Worm (Caenorhabditis elegans) whole organism, L2 larva: ENCODE data around the gene B0507.8.
A peak's percentile ranks its signal among the peaks of the same experiment; 100 is the strongest.
"Not testable (repeated sequence)": the region's sequence is repeated elsewhere in the genome, so short reads cannot be mapped to it uniquely, and the experiment has no call there.

Experiments used
- ZK546.5 ChIP-seq: sonication (generic microtip); optimal IDR thresholded peaks from 2 replicates; lab custom pipeline; 2017; ENCODE audit warnings: missing biosample characterization, missing genetic modification characterization
- alr-1 ChIP-seq: fragments of 150-350 bp; optimal IDR thresholded peaks from 2 replicates; lab custom pipeline; 2014; ENCODE audit warnings: missing biosample characterization, missing genetic modification characterization
- aly-2 ChIP-seq: fragments of 150-350 bp; optimal IDR thresholded peaks from 2 replicates; lab custom pipeline; 2014; ENCODE audit warnings: missing biosample characterization, missing genetic modification characterization
- ama-1 ChIP-seq: fragments of 150-350 bp; optimal IDR thresholded peaks from 2 replicates; lab custom pipeline; 2018; ENCODE audit warnings: inconsistent platforms
- blmp-1 ChIP-seq: sonication (generic microtip); optimal IDR thresholded peaks from 2 replicates; lab custom pipeline; 2017; ENCODE audit warnings: missing genetic modification characterization, mild to moderate bottlenecking, missing compliant biosample characterization, antibody characterized with exemption, moderate library complexity; ENCODE audit not compliant: insufficient read depth
- ceh-16 ChIP-seq: fragments of 150-350 bp; optimal IDR thresholded peaks from 2 replicates; lab custom pipeline; 2014; ENCODE audit warnings: missing biosample characterization, missing genetic modification characterization
- crh-2 ChIP-seq: sonication (generic microtip); optimal IDR thresholded peaks from 2 replicates; lab custom pipeline; 2017; ENCODE audit warnings: missing biosample characterization, missing genetic modification characterization
- egl-27 ChIP-seq: sonication (generic microtip); optimal IDR thresholded peaks from 3 replicates; lab custom pipeline; 2017; ENCODE audit warnings: missing biosample characterization, missing genetic modification reagents, missing genetic modification characterization
- fos-1 ChIP-seq: fragments of 150-350 bp; optimal IDR thresholded peaks from 2 replicates; lab custom pipeline; 2014; ENCODE audit warnings: missing biosample characterization, missing genetic modification characterization
- lin-11 ChIP-seq: fragments of 150-350 bp; sonication (generic microtip); optimal IDR thresholded peaks from 2 replicates; lab custom pipeline; 2014; ENCODE audit warnings: missing biosample characterization, missing genetic modification characterization, inconsistent platforms, mixed read lengths
- lin-39 ChIP-seq: fragments of 150-350 bp; optimal IDR thresholded peaks from 2 replicates; lab custom pipeline; 2014; ENCODE audit warnings: missing biosample characterization, missing genetic modification reagents, missing genetic modification characterization
- mdl-1 ChIP-seq, 2 experiments: fragments of 150-350 bp in 1 of 2; sonication (generic microtip) in 1 of 2; optimal IDR thresholded peaks; 2 replicates each; lab custom pipeline; 2017; ENCODE audit warnings: missing biosample characterization in 2 of 2, missing genetic modification characterization in 2 of 2
- nhr-10 ChIP-seq: sonication (generic microtip); optimal IDR thresholded peaks from 2 replicates; lab custom pipeline; 2017; ENCODE audit warnings: missing biosample characterization, missing genetic modification characterization
- nhr-12 ChIP-seq: fragments of 150-350 bp; optimal IDR thresholded peaks from 2 replicates; lab custom pipeline; 2014; ENCODE audit warnings: missing biosample characterization, missing genetic modification characterization
- nhr-21 ChIP-seq: fragments of 150-350 bp; optimal IDR thresholded peaks from 2 replicates; lab custom pipeline; 2014; ENCODE audit warnings: missing biosample characterization, missing genetic modification characterization
- nhr-25 ChIP-seq: fragments of 150-350 bp; sonication (generic microtip); optimal IDR thresholded peaks from 3 replicates; lab custom pipeline; 2014; ENCODE audit warnings: missing biosample characterization, missing genetic modification characterization
- nhr-77 ChIP-seq: fragments of 150-350 bp; optimal IDR thresholded peaks from 2 replicates; lab custom pipeline; 2014; ENCODE audit warnings: missing biosample characterization, missing genetic modification characterization
- skn-1 ChIP-seq: sonication (generic microtip); optimal IDR thresholded peaks from 2 replicates; lab custom pipeline; 2017; ENCODE audit warnings: missing biosample characterization, missing genetic modification characterization
- sma-3 ChIP-seq: sonication (generic microtip); optimal IDR thresholded peaks from 2 replicates; lab custom pipeline; 2016; ENCODE audit warnings: missing genetic modification reagents, missing genetic modification characterization, missing compliant biosample characterization
- sma-9 ChIP-seq, 2 experiments: fragments of 150-350 bp in 1 of 2; sonication (generic microtip) in 1 of 2; optimal IDR thresholded peaks; 2 replicates each; lab custom pipeline; 2014 to 2016; ENCODE audit warnings: missing genetic modification characterization in 2 of 2, mild to moderate bottlenecking in 1 of 2, missing biosample characterization in 1 of 2, missing compliant biosample characterization in 1 of 2, missing genetic modification reagents in 1 of 2, moderate library complexity in 1 of 2
- unc-39 ChIP-seq: fragments of 150-350 bp; optimal IDR thresholded peaks from 2 replicates; lab custom pipeline; 2014; ENCODE audit warnings: missing biosample characterization, missing genetic modification characterization
- unc-62 ChIP-seq: fragments of 150-350 bp; optimal IDR thresholded peaks from 2 replicates; lab custom pipeline; 2014; ENCODE audit warnings: missing biosample characterization, missing genetic modification reagents, missing genetic modification characterization
- zag-1 ChIP-seq: fragments of 150-350 bp; optimal IDR thresholded peaks from 2 replicates; lab custom pipeline; 2014; ENCODE audit warnings: missing biosample characterization, missing genetic modification characterization
- ztf-1 ChIP-seq: fragments of 200-800 bp; sonication (Bioruptor generic); conservative IDR thresholded peaks from 2 replicates; pipeline ENCODE4 v1.3.6; 2022; ENCODE audit warnings: missing genetic modification characterization, missing compliant biosample characterization
- ztf-11 ChIP-seq: sonication (generic microtip); optimal IDR thresholded peaks from 2 replicates; lab custom pipeline; 2017; ENCODE audit warnings: missing biosample characterization, missing genetic modification characterization

The B0507.8 gene

DNA sequence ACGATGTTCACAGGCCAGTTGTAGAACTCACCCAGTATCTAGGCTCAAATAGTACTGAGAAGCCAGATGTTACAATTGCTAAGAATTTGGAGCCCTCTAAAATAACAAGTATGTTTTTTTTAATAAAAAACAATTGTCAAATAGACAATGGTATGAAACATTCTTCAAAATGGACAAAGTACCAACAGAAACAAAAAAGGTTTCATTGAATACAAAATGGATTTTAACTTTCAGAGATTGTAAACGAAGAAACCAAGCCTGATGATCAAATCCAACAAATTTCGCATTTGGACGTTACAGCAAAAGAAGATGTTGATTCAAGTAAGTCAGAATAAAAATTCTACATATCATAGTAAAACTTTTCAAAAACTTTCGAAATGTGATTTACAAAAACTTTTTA, 35.7 kb downstream of the B0507.8 start, which contains the start of gene ZC196.9:
TSS of gene ZC196.9 (minus strand) at position 101 of the 400 bp plus-strand sequence.
- TF ChIP-seq nhr-10 (tag; lab: Kevin White, UChicago) (no peak), zag-1 (tag; lab: Kevin White, UChicago) (no peak), ZK546.5 (tag; lab: Kevin White, UChicago) (no peak), sma-9 (GFP tag; optimal IDR thresholded peaks at IDR 0.05; lab: Kevin White, UChicago) (no peak), sma-9 (tag; optimal IDR thresholded peaks at IDR 0.05; lab: Kevin White, UChicago) (no peak), egl-27 (tag; lab: Kevin White, UChicago) (no peak), mdl-1 (tag; optimal IDR thresholded peaks at IDR 0.05; lab: Kevin White, UChicago) (no peak), lin-39 (no peak), crh-2 (tag; lab: Kevin White, UChicago) (no peak)

DNA sequence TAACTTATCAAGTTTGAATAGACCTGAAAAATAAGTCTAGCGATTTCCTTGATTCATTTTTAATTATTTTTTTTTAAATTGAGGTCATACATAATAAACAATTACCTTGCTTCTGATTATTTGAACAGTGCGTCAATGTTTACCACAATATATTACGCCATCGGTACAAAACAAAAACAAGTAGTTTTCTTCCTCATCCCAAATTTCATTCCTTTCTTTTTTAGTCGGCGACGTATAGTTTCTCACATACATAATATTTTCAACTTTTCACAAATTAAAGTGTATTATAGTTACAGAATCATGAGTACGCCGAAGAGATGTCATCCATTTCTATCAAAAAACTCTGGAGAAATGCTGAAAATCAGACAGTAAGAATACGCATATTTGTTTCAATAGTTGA, 36.5 kb downstream of the B0507.8 start, which contains the start of gene droe-8:
TSS of gene droe-8 (plus strand) at position 301 of the 400 bp plus-strand sequence.
- not testable (repeated sequence) for TF ChIP-seq ZK546.5 (tag; lab: Kevin White, UChicago); unc-62 (GFP tag; lab: Kevin White, UChicago); ztf-11 (tag; lab: Kevin White, UChicago)

DNA sequence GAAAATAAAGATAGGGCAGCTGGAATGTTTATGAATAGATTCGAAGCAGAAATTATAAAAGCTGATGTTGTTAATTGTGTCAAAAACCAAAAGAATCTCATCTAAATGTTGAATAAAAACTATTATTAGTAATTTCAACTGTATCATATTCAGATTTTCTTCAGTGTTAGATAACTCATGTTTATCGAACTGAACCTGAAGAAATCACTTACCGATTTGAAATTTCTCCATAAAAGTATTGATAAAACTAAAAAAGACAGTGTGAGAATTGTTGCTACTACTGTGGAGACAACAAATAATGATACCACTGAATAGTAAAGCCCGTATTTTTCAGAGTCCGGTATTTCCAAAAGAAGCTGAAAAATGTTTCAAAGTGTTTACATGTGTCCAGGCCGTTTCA, 40.6 kb downstream of the B0507.8 start, which contains the start of gene ZC196.8:
TSS of gene ZC196.8 (minus strand) at position 101 of the 400 bp plus-strand sequence.
- TF ChIP-seq lin-11 (tag; lab: Kevin White, UChicago); fos-1 (tag; lab: Kevin White, UChicago); ceh-16: not testable (repeated sequence)

DNA sequence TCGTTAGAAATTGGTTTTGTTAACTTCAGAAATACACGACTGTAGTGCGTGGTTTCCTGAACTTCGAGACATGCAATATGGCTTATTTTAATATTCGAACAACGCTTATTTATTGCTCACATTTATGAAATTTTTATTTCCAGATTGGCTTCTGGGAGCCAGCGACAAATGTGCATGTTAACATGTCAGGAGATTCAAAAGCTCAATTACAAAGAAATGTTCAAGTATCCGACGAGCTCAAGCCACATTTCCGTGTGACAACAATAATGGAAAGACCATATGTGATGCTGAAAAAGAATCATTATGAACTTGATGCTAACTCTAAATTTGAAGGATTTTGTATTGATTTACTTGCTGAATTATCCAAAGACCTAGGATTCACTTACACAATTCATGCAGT, 44.4 kb downstream of the B0507.8 start:
- TF ChIP-seq aly-2 (no peak), ztf-1 (GFP tag; lab: Robert Waterston, UW) (no peak), nhr-21 (tag; lab: Kevin White, UChicago) (no peak), ztf-11 (tag; lab: Kevin White, UChicago) (no peak), sma-9 (GFP tag; optimal IDR thresholded peaks at IDR 0.05; lab: Kevin White, UChicago) (no peak), sma-9 (tag; optimal IDR thresholded peaks at IDR 0.05; lab: Kevin White, UChicago) (no peak), unc-62 (GFP tag; lab: Kevin White, UChicago) (no peak), sma-3 (no peak), nhr-77 (tag; lab: Kevin White, UChicago) (no peak), ama-1 (no peak)

DNA sequence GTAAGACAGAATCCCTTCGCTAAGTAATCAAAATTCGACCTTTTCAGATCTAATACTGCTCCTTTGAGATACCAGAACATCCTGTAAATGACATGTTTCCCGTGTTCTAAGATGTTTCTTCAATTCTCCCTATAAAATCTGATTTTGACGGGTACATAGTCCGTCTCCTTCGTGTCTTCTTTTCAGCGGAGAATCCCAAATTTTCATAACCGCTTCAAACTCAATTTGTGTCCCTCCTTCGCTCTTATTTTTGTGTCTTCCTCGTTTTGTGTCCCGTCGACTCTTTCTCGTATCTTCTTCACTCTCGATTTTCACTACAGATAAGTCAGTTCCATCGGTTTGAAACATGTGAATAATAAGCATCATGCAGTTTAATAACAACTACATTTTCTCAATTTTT, 46.6 kb downstream of the B0507.8 start, which contains the start of gene glr-5:
TSS of gene glr-5 (plus strand) at position 321 of the 400 bp plus-strand sequence.
- no peak for TF ChIP-seq alr-1 (tag; lab: Kevin White, UChicago)
- peak; percentile 45 for TF ChIP-seq sma-9 (GFP tag; optimal IDR thresholded peaks at IDR 0.05; lab: Kevin White, UChicago)
- no peak for TF ChIP-seq sma-9 (tag; optimal IDR thresholded peaks at IDR 0.05; lab: Kevin White, UChicago)

DNA sequence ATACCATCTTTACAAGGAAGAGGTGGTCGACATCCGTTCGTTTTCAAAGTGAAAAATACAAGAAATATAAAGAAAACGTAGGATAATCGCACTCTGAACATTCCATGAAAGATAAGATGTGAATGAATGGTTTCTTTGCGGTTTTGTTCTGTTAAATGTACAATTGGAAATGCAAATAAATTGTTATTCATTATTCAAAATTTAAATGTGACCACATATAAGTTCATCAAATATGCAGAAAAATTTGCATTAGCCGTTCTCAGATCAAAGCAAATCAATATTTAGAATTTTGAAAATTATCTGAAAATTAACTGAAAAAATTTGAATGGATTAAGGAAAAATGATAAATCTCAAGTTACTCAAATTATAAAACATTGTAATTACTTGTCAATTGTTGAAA, 50.9 kb downstream of the B0507.8 start, which contains the start of gene ZC178.2:
TSS of gene ZC178.2 (minus strand) at position 101 of the 400 bp plus-strand sequence.
- TF ChIP-seq unc-39 (tag; lab: Kevin White, UChicago): no peak
- TF ChIP-seq skn-1 (tag; lab: Kevin White, UChicago): no peak
- no peak for TF ChIP-seq mdl-1 (tag; optimal IDR thresholded peaks at IDR 0.05; lab: Kevin White, UChicago)
- TF ChIP-seq lin-39: no peak
- no peak for TF ChIP-seq aly-2
- no peak for TF ChIP-seq nhr-12
- no peak for TF ChIP-seq blmp-1 (tag; lab: Kevin White, UChicago)
- no peak for TF ChIP-seq nhr-25 (tag; lab: Kevin White, UChicago)
- TF ChIP-seq, all 48 proteins: peak for 0
